Worm (Caenorhabditis elegans) whole organism, mixed stage, embryonic: Measurements from ENCODE around the gene fce-2.

Experiments used
- M03D4.4 ChIP-seq: sonication (generic microtip); optimal IDR thresholded peaks from 2 replicates; lab custom pipeline; 2017; ENCODE audit warnings: mild to moderate bottlenecking, missing genetic modification characterization, missing compliant biosample characterization
- bed-3 ChIP-seq: fragments of 200-800 bp; sonication (Bioruptor generic); optimal IDR thresholded peaks from 3 replicates; lab custom pipeline; 2018; ENCODE audit warnings: mild to moderate bottlenecking, missing genetic modification characterization, moderate library complexity, missing compliant biosample characterization
- blmp-1 ChIP-seq: fragments of 150-350 bp; optimal IDR thresholded peaks from 2 replicates; lab custom pipeline; 2014; ENCODE audit warnings: missing biosample characterization, missing genetic modification characterization
- ceh-39 ChIP-seq: fragments of 150-350 bp; optimal IDR thresholded peaks from 2 replicates; lab custom pipeline; 2014; ENCODE audit warnings: missing biosample characterization, missing genetic modification characterization
- ceh-43 ChIP-seq: fragments of 200-800 bp; sonication (Bioruptor generic); optimal IDR thresholded peaks from 2 replicates; lab custom pipeline; 2018; ENCODE audit warnings: mild to moderate bottlenecking, missing genetic modification characterization, moderate library complexity, missing compliant biosample characterization
- ceh-83 ChIP-seq: fragments of 200-800 bp; sonication (Bioruptor generic); optimal IDR thresholded peaks from 2 replicates; lab custom pipeline; 2018; ENCODE audit warnings: mild to moderate bottlenecking, missing genetic modification characterization, missing compliant biosample characterization
- ces-1 ChIP-seq: fragments of 150-350 bp; optimal IDR thresholded peaks from 2 replicates; lab custom pipeline; 2014; ENCODE audit warnings: missing biosample characterization, missing genetic modification reagents, missing genetic modification characterization
- cnd-1 ChIP-seq: fragments of 200-800 bp; sonication (Bioruptor generic); optimal IDR thresholded peaks from 2 replicates; lab custom pipeline; 2018; ENCODE audit warnings: mild to moderate bottlenecking, missing genetic modification characterization, missing compliant biosample characterization
- drap-1 ChIP-seq: fragments of 200-800 bp; sonication (Bioruptor generic); optimal IDR thresholded peaks from 3 replicates; lab custom pipeline; 2018; ENCODE audit warnings: mild to moderate bottlenecking, missing genetic modification characterization, missing compliant biosample characterization
- flh-1 ChIP-seq: fragments of 200-800 bp; sonication (Bioruptor generic); optimal IDR thresholded peaks from 2 replicates; lab custom pipeline; 2018; ENCODE audit warnings: mild to moderate bottlenecking, missing genetic modification characterization, moderate library complexity, missing compliant biosample characterization
- ham-2 ChIP-seq: fragments of 200-800 bp; sonication (Bioruptor generic); optimal IDR thresholded peaks from 2 replicates; lab custom pipeline; 2018; ENCODE audit warnings: mild to moderate bottlenecking, missing genetic modification characterization, missing compliant biosample characterization
- hlh-1 ChIP-seq: fragments of 150-350 bp; optimal IDR thresholded peaks from 2 replicates; lab custom pipeline; 2014; ENCODE audit warnings: missing biosample characterization, missing genetic modification reagents, missing genetic modification characterization
- lin-13 ChIP-seq: fragments of 150-350 bp; optimal IDR thresholded peaks from 2 replicates; lab custom pipeline; 2014; ENCODE audit warnings: missing biosample characterization, missing genetic modification characterization
- lin-32 ChIP-seq: fragments of 200-800 bp; sonication (Bioruptor generic); optimal IDR thresholded peaks from 2 replicates; lab custom pipeline; 2018; ENCODE audit warnings: mild to moderate bottlenecking, missing genetic modification characterization, missing compliant biosample characterization
- lsy-2 ChIP-seq: fragments of 150-350 bp; optimal IDR thresholded peaks from 2 replicates; lab custom pipeline; 2014; ENCODE audit warnings: missing biosample characterization, missing genetic modification characterization
- mab-5 ChIP-seq: fragments of 150-350 bp; optimal IDR thresholded peaks from 2 replicates; lab custom pipeline; 2014; ENCODE audit warnings: missing biosample characterization, missing genetic modification characterization
- mls-2 ChIP-seq: sonication (generic microtip); optimal IDR thresholded peaks from 2 replicates; lab custom pipeline; 2016; ENCODE audit warnings: mild to moderate bottlenecking, missing genetic modification characterization, moderate library complexity, missing compliant biosample characterization
- nhr-2 ChIP-seq: fragments of 150-350 bp; optimal IDR thresholded peaks from 2 replicates; lab custom pipeline; 2014; ENCODE audit warnings: missing biosample characterization, missing genetic modification characterization
- nhr-237 ChIP-seq: fragments of 150-350 bp; optimal IDR thresholded peaks from 2 replicates; lab custom pipeline; 2014; ENCODE audit warnings: missing biosample characterization, missing genetic modification characterization
- nhr-28 ChIP-seq: fragments of 150-350 bp; optimal IDR thresholded peaks from 2 replicates; lab custom pipeline; 2014; ENCODE audit warnings: missing biosample characterization, missing genetic modification characterization
- nhr-76 ChIP-seq: sonication (generic microtip); optimal IDR thresholded peaks from 2 replicates; lab custom pipeline; 2017; ENCODE audit warnings: missing biosample characterization, missing genetic modification characterization
- sem-2 ChIP-seq: fragments of 200-800 bp; sonication (Bioruptor generic); optimal IDR thresholded peaks from 2 replicates; lab custom pipeline; 2018; ENCODE audit warnings: mild to moderate bottlenecking, missing genetic modification characterization, missing compliant biosample characterization
- snpc-4 ChIP-seq: fragments of 150-350 bp; optimal IDR thresholded peaks from 2 replicates; lab custom pipeline; 2014; ENCODE audit warnings: missing biosample characterization, missing genetic modification characterization
- sptf-1 ChIP-seq: sonication (generic microtip); optimal IDR thresholded peaks from 2 replicates; lab custom pipeline; 2017; ENCODE audit warnings: mild to moderate bottlenecking, missing genetic modification characterization, moderate library complexity, missing compliant biosample characterization
- unc-120 ChIP-seq: sonication (generic microtip); optimal IDR thresholded peaks from 2 replicates; lab custom pipeline; 2017; ENCODE audit warnings: missing genetic modification characterization, missing compliant biosample characterization; ENCODE audit not compliant: poor library complexity, severe bottlenecking
- unc-39 ChIP-seq: fragments of 150-350 bp; optimal IDR thresholded peaks from 2 replicates; lab custom pipeline; 2014; ENCODE audit warnings: missing biosample characterization, missing genetic modification characterization
- zip-8 ChIP-seq: fragments of 150-350 bp; optimal IDR thresholded peaks from 2 replicates; lab custom pipeline; 2014; ENCODE audit warnings: missing biosample characterization, missing genetic modification characterization

The fce-2 gene

DNA sequence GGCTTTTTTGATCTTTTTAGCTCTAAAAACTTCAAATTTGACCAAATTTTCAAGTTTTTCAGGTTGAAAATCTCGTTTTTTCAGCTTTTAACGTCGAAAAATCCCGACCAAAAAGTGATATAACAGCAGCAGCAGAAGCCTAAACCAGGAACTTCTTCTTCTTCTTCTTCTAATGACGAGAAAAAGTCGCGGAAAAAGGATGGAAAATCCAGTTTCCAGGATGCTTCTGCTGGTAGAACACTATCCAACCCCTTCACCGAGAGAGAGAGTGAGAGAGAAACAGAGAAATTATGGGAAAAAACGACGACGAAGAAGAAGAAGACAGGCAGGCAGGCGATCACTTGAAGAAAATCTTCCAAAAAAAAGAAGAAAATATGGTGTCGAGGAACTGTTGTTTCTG lies 18.3 kb upstream of the fce-2 start:
- no peak for TF ChIP-seq mls-2 (tag; lab: Kevin White, UChicago)
- TF ChIP-seq, all 35 proteins: peak for 0

DNA sequence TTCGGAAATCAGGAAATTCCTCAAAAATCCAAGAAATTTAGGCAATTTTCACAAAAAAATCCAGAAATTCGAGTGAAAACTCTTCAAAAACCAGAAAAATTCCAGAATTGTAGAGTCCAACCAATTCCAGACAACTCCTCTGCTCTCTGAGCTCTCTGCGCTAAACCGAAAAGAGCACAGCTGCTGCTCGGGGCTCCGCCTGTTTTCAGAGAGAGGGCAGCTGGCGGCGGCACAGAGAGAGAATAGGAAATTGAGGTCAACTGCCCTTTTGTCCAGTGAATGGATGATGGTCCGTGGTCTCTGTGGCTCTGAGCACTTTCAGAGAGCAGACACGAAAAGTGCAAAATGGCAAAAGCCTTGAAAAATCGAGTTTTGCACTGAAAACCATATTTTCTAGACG lies 16.1 kb upstream of the fce-2 start:
- TF ChIP-seq hlh-1 (tag; lab: Kevin White, UChicago) (peak; percentile 76), blmp-1 (tag; lab: Kevin White, UChicago) (no peak), lin-13 (tag; lab: Kevin White, UChicago) (no peak), nhr-2 (tag; lab: Kevin White, UChicago) (no peak)
- TF ChIP-seq, all 35 proteins: peak for 1

DNA sequence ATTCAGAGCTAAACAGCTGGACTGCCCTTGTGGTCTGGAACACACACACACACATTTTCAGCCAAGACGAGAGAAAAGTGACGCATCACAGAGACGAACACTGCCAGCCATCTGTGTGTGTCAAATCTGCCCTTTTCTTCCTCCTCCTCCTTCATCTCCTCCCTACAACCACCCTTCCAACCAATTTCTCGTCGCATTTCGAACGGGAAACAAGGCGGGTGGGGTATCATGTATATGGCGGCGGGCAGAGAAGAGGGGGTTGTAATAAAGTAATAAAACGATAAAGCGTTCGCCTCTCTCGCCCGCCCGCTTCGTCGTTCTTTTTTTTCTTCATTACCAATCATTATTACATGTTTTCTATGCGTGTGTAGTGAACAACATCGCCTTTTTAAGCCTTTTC lies 14.8 kb upstream of the fce-2 start:
- TF ChIP-seq ceh-83 (GFP tag; lab: Kevin White, UChicago) (no peak), blmp-1 (tag; lab: Kevin White, UChicago) (no peak), drap-1 (GFP tag; lab: Kevin White, UChicago) (peak; percentile 64), nhr-2 (tag; lab: Kevin White, UChicago) (peak; percentile 26), lin-32 (peak; percentile 13), ham-2 (GFP tag; lab: Kevin White, UChicago) (peak; percentile 16), sptf-1 (peak; percentile 11), mls-2 (tag; lab: Kevin White, UChicago) (peak; percentile 52)

DNA sequence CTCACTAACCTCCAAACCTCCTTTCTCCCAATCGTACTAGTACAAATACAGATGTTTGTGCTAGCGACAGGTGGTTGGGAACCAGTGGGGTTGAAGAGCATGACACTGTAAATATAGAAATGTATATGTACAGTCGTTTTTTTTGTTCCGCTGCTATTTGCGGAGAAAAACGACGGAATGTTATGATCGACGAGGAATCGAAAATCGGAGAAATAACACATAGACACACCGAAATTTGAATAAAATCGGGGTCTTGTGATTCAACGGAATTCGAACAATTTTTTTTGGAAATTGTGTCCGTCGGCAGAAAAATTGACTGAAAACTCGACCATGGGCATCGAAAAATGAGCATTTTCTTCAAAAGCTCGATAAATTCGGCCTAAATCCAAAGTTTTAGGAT lies 13.4 kb upstream of the fce-2 start, which contains the start of gene F53H2.3:
Gene F53H2.3 (minus strand): TSS at position 101 of the 400 bp plus-strand sequence.
- no peak for TF ChIP-seq bed-3 (GFP tag; lab: Kevin White, UChicago)
- TF ChIP-seq unc-39 (tag; lab: Kevin White, UChicago) = no peak

DNA sequence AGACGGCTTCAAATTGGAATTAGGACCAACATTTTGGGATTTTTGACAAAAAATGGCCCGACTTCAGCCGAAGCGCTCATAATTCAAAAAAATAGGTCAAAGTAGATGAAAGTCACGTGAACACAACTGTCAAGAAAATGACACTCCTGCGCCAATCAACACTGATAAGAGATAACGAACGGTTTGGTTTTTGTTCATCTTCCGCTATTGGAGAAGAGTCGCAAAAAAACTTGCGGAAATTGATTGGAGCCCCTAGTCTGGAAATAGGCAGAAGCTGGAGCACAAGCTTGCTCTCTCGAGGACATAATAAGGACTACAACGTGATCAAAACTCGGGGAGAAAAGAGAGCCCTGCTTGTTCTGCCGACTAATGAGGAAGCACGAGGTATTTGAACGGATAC lies 12.9 kb upstream of the fce-2 start:
- no peak for TF ChIP-seq ceh-83 (GFP tag; lab: Kevin White, UChicago)
- TF ChIP-seq blmp-1 (tag; lab: Kevin White, UChicago) = no peak
- no peak for TF ChIP-seq unc-39 (tag; lab: Kevin White, UChicago)
- TF ChIP-seq nhr-76 = no peak
- no peak for TF ChIP-seq mab-5 (tag; lab: Kevin White, UChicago)
- no peak for TF ChIP-seq mls-2 (tag; lab: Kevin White, UChicago)
- TF ChIP-seq ceh-43 = no peak
- no peak for TF ChIP-seq M03D4.4

DNA sequence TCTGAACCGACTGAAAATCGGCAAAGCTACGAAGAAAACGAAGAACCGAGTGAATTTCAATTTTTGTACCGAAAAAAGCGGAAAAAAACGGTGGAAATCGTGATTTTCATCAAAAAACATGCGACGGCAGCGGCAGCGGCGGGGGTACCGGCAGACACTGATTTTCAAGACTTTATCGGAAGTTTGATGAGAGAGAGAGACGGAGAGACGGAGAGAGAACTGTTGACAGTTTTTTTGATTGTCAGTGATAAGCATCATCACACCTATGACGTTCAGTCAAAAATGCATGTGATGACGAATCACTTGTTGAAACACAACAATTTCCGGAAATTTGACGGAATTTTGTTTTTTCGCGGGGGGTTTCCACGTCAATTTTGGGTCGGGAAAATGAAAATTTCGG lies 11.7 kb upstream of the fce-2 start:
- no peak for TF ChIP-seq lin-32
- TF ChIP-seq unc-120 = no peak
- no peak for TF ChIP-seq nhr-2 (tag; lab: Kevin White, UChicago)
- no peak for TF ChIP-seq blmp-1 (tag; lab: Kevin White, UChicago)
- TF ChIP-seq lsy-2 (tag; lab: Kevin White, UChicago) = no peak
- no peak for TF ChIP-seq mab-5 (tag; lab: Kevin White, UChicago)
- no peak for TF ChIP-seq flh-1 (GFP tag; lab: Kevin White, UChicago)
- TF ChIP-seq ham-2 (GFP tag; lab: Kevin White, UChicago) = no peak
- no peak for TF ChIP-seq cnd-1
- no peak for TF ChIP-seq M03D4.4
- TF ChIP-seq zip-8 = no peak
- no peak for TF ChIP-seq sptf-1

DNA sequence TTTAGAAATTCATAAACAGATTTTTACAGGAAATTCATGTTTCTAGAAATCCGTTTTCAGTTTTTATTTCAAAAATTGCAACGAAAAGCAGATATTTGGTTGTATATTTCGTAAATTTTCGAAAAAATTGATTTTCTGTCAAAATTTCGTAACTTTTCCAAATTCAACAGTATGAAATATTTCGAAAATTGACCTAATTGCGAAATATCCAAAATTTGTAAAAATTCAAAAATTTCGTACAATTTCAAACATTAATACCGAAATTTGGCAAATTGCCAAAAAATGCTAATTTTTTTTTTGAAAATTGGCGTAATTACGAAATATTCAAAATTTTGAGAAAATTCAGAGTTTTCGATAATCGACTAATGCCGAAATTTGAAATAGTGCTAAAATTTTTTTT lies 11.2 kb upstream of the fce-2 start:
- TF ChIP-seq ceh-83 (GFP tag; lab: Kevin White, UChicago) (no peak), nhr-76 (no peak), bed-3 (GFP tag; lab: Kevin White, UChicago) (no peak), blmp-1 (tag; lab: Kevin White, UChicago) (no peak), ceh-39 (tag; lab: Kevin White, UChicago) (no peak), cnd-1 (no peak), mab-5 (tag; lab: Kevin White, UChicago) (no peak), nhr-237 (no peak), nhr-28 (no peak), M03D4.4 (no peak), snpc-4 (no peak), ces-1 (GFP tag; lab: Kevin White, UChicago) (no peak), zip-8 (no peak), sem-2 (no peak), unc-39 (tag; lab: Kevin White, UChicago) (no peak), lsy-2 (tag; lab: Kevin White, UChicago) (no peak)
- TF ChIP-seq, all 35 proteins: peak for 0
